Fruit fly (Drosophila melanogaster) whole organism: Measurements from ENCODE around the gene tio.

Experiments used
- CG8478 ChIP-seq: fragments of >200 bp; optimal IDR thresholded peaks from 2 replicates; lab custom pipeline; 2018; ENCODE audit warnings: inconsistent platforms
- Dll ChIP-seq: fragments of >200 bp; optimal IDR thresholded peaks from 2 replicates; lab custom pipeline; 2017
- EcR ChIP-seq, 2 experiments: fragments of >200 bp; optimal IDR thresholded peaks; 2 replicates each; lab custom pipeline; 2017; ENCODE audit warnings: missing biosample characterization in 2 of 2, missing genetic modification characterization in 2 of 2, missing genetic modification reagents in 2 of 2
- pan ChIP-seq: fragments of >200 bp; optimal IDR thresholded peaks from 2 replicates; lab custom pipeline; 2017
- psq ChIP-seq: fragments of >200 bp; optimal IDR thresholded peaks from 2 replicates; lab custom pipeline; 2017
- usp ChIP-seq: fragments of >200 bp; optimal IDR thresholded peaks from 2 replicates; lab custom pipeline; 2017; ENCODE audit warnings: missing biosample characterization, missing genetic modification characterization, mixed read lengths

Gene tio

DNA sequence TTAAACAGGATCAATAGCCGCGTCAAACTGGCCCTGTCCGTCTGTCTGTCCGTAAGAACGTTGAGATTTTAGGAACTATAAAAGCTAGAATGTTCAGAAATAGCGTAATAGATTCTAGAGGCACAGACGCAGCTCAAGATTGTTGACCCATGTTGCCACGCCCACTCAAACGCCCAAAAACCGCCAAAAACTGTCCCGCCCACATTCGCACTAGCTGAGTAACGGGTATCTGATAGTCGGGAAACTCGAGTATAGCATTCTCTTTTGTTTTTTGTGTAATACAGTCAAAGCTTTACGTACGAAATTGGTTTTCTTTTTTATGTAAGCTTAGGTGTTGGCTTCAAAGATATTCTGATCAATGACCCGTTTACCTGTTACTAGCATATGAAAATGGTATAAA, 40.8 kb downstream of the tio start:
- no peak for TF ChIP-seq psq (lab: Kevin White, UChicago)
- TF ChIP-seq usp: no peak
- no peak for TF ChIP-seq EcR (GFP tag; optimal IDR thresholded peaks at IDR 0.05; lab: Kevin White, UChicago)
- TF ChIP-seq Dll: no peak
- no peak for TF ChIP-seq pan (lab: Kevin White, UChicago)
- TF ChIP-seq CG8478 (lab: Kevin White, UChicago): no peak

DNA sequence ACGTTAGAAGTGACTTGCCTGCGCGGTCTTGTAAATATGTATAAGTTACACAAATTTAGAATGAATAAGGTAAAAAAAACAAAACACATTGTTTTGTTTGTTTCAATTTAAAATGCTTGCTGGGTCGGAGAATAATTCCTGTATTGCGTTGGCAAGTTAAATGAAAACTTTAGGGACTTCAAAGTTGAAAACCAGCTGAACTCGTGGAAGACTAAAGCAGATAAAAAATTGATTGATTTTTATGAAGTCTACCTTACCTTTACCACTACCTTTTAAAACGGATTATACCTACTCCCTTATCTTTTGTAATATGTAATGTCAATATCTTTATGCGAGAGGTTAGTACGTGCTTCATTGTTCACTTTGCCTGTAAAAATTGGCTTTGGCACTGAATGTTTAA, 46.2 kb downstream of the tio start, which contains the start of gene CG42597:
CG42597 (minus strand) TSS at position 101 of the 400 bp plus-strand sequence.
- no peak for TF ChIP-seq pan (lab: Kevin White, UChicago)
- no peak for TF ChIP-seq EcR (GFP tag; optimal IDR thresholded peaks at IDR 0.05; lab: Kevin White, UChicago)

DNA sequence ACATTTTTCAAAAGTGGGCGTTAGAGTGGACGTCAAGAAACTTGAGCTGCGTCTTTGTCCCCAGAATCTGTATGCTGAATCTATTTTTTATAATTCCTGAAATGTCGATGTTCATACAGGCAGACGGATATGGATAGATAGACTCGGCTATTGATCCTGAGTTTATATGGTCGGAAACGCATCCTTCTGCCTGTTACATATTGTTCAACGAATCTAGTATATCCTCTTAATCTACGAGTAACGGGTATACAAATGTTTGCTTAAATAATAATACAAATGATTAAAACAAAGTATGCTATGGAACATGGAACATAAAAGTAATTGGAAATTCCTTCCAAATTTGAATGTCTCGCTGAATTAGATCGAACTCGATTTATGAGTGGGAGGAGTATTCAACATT, 51.8 kb downstream of the tio start, which contains the start of gene tplus3a:
tplus3a (plus strand) TSS at position 301 of the 400 bp plus-strand sequence.
- no peak for TF ChIP-seq Dll
- no peak for TF ChIP-seq EcR (GFP tag; optimal IDR thresholded peaks at IDR 0.05; lab: Kevin White, UChicago)
- TF ChIP-seq CG8478 (lab: Kevin White, UChicago): no peak
- TF ChIP-seq psq (lab: Kevin White, UChicago): no peak
